Fruit fly (Drosophila melanogaster): Measurements from ENCODE around the gene CG14811.

Gene CG14811

DNA sequence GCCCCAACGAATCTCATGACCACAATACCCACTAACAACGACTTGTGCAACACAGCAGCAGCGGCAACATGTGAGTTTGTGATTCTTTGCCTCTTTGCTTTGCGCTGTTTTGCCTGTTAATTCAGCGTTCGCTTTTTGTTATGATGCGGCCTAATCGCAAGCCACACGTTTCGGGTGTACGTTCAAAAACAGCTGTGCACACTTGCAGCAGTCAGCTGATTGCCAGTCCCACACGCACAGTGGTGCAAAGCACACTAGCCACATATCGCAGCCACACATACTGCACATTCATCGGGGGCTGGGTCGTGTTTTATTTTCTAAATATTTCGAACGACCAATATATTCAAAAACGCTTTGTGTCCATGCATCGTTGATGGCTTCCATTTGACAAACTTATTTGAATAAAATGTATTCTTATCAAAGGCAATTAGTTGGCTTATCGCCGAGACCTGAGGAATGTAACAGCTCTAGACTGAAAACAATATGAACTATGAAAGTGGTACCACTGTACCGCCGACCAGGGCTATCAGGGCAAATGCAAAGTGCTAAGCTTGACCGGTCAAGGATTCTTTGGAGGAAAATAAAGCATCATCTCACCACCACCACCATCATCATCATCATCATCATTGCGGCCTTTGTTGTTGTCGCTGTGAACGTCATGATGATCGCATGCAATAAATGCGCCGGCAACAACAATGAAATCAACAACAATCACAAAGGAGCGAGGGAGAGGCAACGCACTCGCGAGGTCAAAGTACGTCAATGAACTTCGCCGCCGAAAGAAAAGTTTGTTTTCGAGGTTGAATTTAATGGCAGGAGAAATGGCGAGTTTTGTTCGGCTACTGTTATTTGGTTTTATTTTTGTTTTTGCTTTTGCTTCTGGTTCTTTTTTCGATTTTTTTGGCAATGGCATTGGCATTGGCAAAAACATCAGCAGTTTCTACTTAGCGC is 4.0 kb upstream of the CG14811 start:
- peak; percentile 3 for TF ChIP-seq dmrt99B (tag; optimal IDR thresholded peaks at IDR 0.05)
- 0 out of 3 replicates have a peak, but pooled peaks have one; percentile 11 for TF ChIP-seq row (GFP tag; IDR thresholded peaks at IDR 0.05)
- no peak for TF ChIP-seq corto (GFP tag; optimal IDR thresholded peaks at IDR 0.05)
- TF ChIP-seq Med (GFP tag): peak; percentile 40
- TF ChIP-seq Hr78 (GFP tag; optimal IDR thresholded peaks at IDR 0.05): peak in 1 of 2 experiments; percentile 14
- peak; percentile 3 for TF ChIP-seq CG7839 (tag; optimal IDR thresholded peaks at IDR 0.05)
- peak; percentile 1 for TF ChIP-seq CG2678 (tag; optimal IDR thresholded peaks at IDR 0.05)
- TF ChIP-seq Ets65A (GFP tag): peak; percentile 91
- TF ChIP-seq Hsf (GFP tag; optimal IDR thresholded peaks at IDR 0.05): no peak
- TF ChIP-seq crp (GFP tag; optimal IDR thresholded peaks at IDR 0.05): peak in 1 of 2 experiments; percentile 35
- TF ChIP-seq Hand (GFP tag; optimal IDR thresholded peaks at IDR 0.05): no peak
- peak; percentile 39 for TF ChIP-seq Drgx (GFP tag; IDR thresholded peaks at IDR 0.05)
- no peak for TF ChIP-seq CG1832 (GFP tag; optimal IDR thresholded peaks at IDR 0.05)
- TF ChIP-seq CG11504 (tag; optimal IDR thresholded peaks at IDR 0.05): peak; percentile 25
- no peak for TF ChIP-seq pan (optimal IDR thresholded peaks at IDR 0.05)
- TF ChIP-seq pan (GFP tag; optimal IDR thresholded peaks at IDR 0.05 in 1 of 2, IDR thresholded peaks at IDR 0.05 in 1 of 2): peak in 1 of 2 experiments; percentile 21
- 0 out of 2 replicates have a peak, but pooled peaks have one; percentile 4 for TF ChIP-seq slbo (GFP tag; IDR thresholded peaks at IDR 0.05)

DNA sequence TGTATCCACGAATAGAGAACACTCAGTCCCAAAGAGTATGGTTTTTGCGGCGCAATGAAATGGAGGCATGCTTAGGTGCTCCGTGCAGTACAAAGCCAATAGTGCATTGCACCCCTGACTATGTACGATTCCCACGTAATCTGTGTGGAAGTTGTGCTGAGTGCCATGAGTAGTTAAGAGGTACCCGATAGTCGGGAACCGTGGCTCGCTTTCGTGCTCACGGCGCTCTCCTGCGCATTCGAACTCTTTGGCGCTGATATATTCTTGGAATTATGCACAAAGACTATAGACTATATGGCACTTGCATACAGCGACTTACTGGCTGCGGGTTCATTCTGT is 2.4 kb upstream of the CG14811 start:
- TF ChIP-seq CHES-1-like (GFP tag; optimal IDR thresholded peaks at IDR 0.05): peak; percentile 16
- TF ChIP-seq Rfx (GFP tag; IDR thresholded peaks at IDR 0.05): peak; percentile 34; the same call in 1 of the 2 replicates
- 0 out of 3 replicates have a peak, but pooled peaks have one; percentile 21 for TF ChIP-seq gce (GFP tag; IDR thresholded peaks at IDR 0.05)
- peak; percentile 27; the same call in 1 of the 2 replicates for TF ChIP-seq CG14667 (GFP tag; IDR thresholded peaks at IDR 0.05)
- TF ChIP-seq HLH3B (GFP tag; IDR thresholded peaks at IDR 0.05): peak; percentile 42; the same call in 1 of the 2 replicates
- TF ChIP-seq Gug (GFP tag; IDR thresholded peaks at IDR 0.05): peak; percentile 12; the same call in 1 of the 4 replicates
- TF ChIP-seq dysf (GFP tag; IDR thresholded peaks at IDR 0.05): peak; percentile 26; the same call in 1 of the 3 replicates
- peak; percentile 4 for TF ChIP-seq org-1 (GFP tag; optimal IDR thresholded peaks at IDR 0.05)
- no peak for TF ChIP-seq ham (GFP tag; IDR thresholded peaks at IDR 0.05)
- no peak for TF ChIP-seq CG17802 (tag; optimal IDR thresholded peaks at IDR 0.05)
- TF ChIP-seq CG3065 (GFP tag; optimal IDR thresholded peaks at IDR 0.05): no peak
- TF ChIP-seq kah (GFP tag; optimal IDR thresholded peaks at IDR 0.05): no peak
- no peak for TF ChIP-seq CG8765 (GFP tag; IDR thresholded peaks at IDR 0.05)
- peak; percentile 23; the same call in 1 of the 2 replicates for TF ChIP-seq lmd (GFP tag; IDR thresholded peaks at IDR 0.05)
- TF ChIP-seq cwo (GFP tag; optimal IDR thresholded peaks at IDR 0.05): peak; percentile 15
- peak; percentile 29; the same call in 1 of the 2 replicates for TF ChIP-seq ttk (GFP tag; IDR thresholded peaks at IDR 0.05)
- peak; percentile 62 for TF ChIP-seq nom (GFP tag; optimal IDR thresholded peaks at IDR 0.05)
- peak; percentile 5 for TF ChIP-seq phol (tag; optimal IDR thresholded peaks at IDR 0.05)
- TF ChIP-seq nmo (GFP tag; optimal IDR thresholded peaks at IDR 0.05): peak; percentile 8
- no peak for TF ChIP-seq sens (GFP tag)
- TF ChIP-seq Drgx (GFP tag; IDR thresholded peaks at IDR 0.05): peak; percentile 73
- peak in 1 of 2 experiments; percentile 31 for TF ChIP-seq bsh (GFP tag; optimal IDR thresholded peaks at IDR 0.05)
- peak; percentile 28 for TF ChIP-seq bab2 (GFP tag; optimal IDR thresholded peaks at IDR 0.05)
- peak; percentile 76 for TF ChIP-seq row (GFP tag; IDR thresholded peaks at IDR 0.05)
- TF ChIP-seq CG8281 (tag; optimal IDR thresholded peaks at IDR 0.05): no peak
- TF ChIP-seq CG8290 (GFP tag; optimal IDR thresholded peaks at IDR 0.05): no peak
- peak in 1 of 2 experiments; percentile 34 for TF ChIP-seq CG8290 (tag; optimal IDR thresholded peaks at IDR 0.05)
- TF ChIP-seq CG33557 (GFP tag; optimal IDR thresholded peaks at IDR 0.05): no peak
- peak; percentile 4 for TF ChIP-seq pnt (GFP tag; optimal IDR thresholded peaks at IDR 0.05)
- peak; percentile 32; the same call in 1 of the 2 replicates for TF ChIP-seq CG32772 (GFP tag; IDR thresholded peaks at IDR 0.05)
- no peak for TF ChIP-seq CG17186 (GFP tag; optimal IDR thresholded peaks at IDR 0.05)
- TF ChIP-seq lab (GFP tag; optimal IDR thresholded peaks at IDR 0.05): peak; percentile 4
